Worm (Caenorhabditis elegans) whole organism, L1 larva: ENCODE data around the gene F48E8.8.

Experiments
- C16A3.4 ChIP-seq: fragments of 150-350 bp; optimal IDR thresholded peaks from 2 replicates; lab custom pipeline; 2014; ENCODE audit warnings: missing biosample characterization, missing genetic modification characterization
- C34B4.2 ChIP-seq: sonication (generic microtip); optimal IDR thresholded peaks from 2 replicates; lab custom pipeline; 2017; ENCODE audit warnings: mild to moderate bottlenecking, missing genetic modification characterization, missing compliant biosample characterization
- F16B12.6 ChIP-seq: fragments of 150-350 bp; optimal IDR thresholded peaks from 2 replicates; lab custom pipeline; 2014; ENCODE audit warnings: missing biosample characterization, missing genetic modification characterization
- Y116A8C.19 ChIP-seq: sonication (generic microtip); optimal IDR thresholded peaks from 2 replicates; lab custom pipeline; 2016; ENCODE audit warnings: missing compliant biosample characterization, missing genetic modification characterization, borderline replicate concordance
- aha-1 ChIP-seq: fragments of 150-350 bp; optimal IDR thresholded peaks from 2 replicates; lab custom pipeline; 2014; ENCODE audit warnings: missing biosample characterization, missing genetic modification characterization
- aly-2 ChIP-seq: fragments of 150-350 bp; optimal IDR thresholded peaks from 2 replicates; lab custom pipeline; 2014; ENCODE audit warnings: missing biosample characterization, missing genetic modification characterization
- blmp-1 ChIP-seq: fragments of 150-350 bp; optimal IDR thresholded peaks from 2 replicates; lab custom pipeline; 2014; ENCODE audit warnings: missing biosample characterization, missing genetic modification characterization
- ceh-88 ChIP-seq: fragments of 200-800 bp; sonication (Bioruptor generic); IDR thresholded peaks from 2 replicates; pipeline ENCODE4 v1.3.6; 2022; ENCODE audit warnings: missing genetic modification characterization, missing compliant biosample characterization
- dpl-1 ChIP-seq, 3 experiments: fragments of 150-350 bp in 2 of 3; sonication (generic microtip) in 1 of 3; optimal IDR thresholded peaks; 2 replicates each; lab custom pipeline; 2014 to 2017; ENCODE audit warnings: missing biosample characterization in 3 of 3, missing genetic modification characterization in 3 of 3, missing genetic modification reagents in 3 of 3
- egl-27 ChIP-seq, 2 experiments: fragments of 150-350 bp in 1 of 2; sonication (generic microtip); optimal IDR thresholded peaks; 3 replicates each; lab custom pipeline; 2017 to 2018; ENCODE audit warnings: missing biosample characterization in 2 of 2, missing genetic modification characterization in 2 of 2, missing genetic modification reagents in 2 of 2
- elt-3 ChIP-seq, 6 experiments: fragments of 150-350 bp in 1 of 6; sonication (generic microtip); optimal IDR thresholded peaks; 2 replicates each; lab custom pipeline; 2017 to 2018; ENCODE audit warnings: missing biosample characterization in 6 of 6, missing genetic modification characterization in 6 of 6, inconsistent platforms in 1 of 6
- grh-1 ChIP-seq: fragments of 200-800 bp; sonication (Bioruptor generic); IDR thresholded peaks from 2 replicates; pipeline ENCODE4 v1.3.6; 2022; ENCODE audit warnings: missing genetic modification reagents, missing genetic modification characterization, missing compliant biosample characterization
- hlh-17 ChIP-seq: fragments of 200-800 bp; sonication (Bioruptor generic); optimal IDR thresholded peaks from 2 replicates; lab custom pipeline; 2018; ENCODE audit warnings: missing genetic modification characterization, mild to moderate bottlenecking, missing compliant biosample characterization, moderate library complexity, borderline replicate concordance
- hlh-4 ChIP-seq: sonication (generic microtip); optimal IDR thresholded peaks from 2 replicates; lab custom pipeline; 2016; ENCODE audit warnings: mild to moderate bottlenecking, missing genetic modification characterization, missing compliant biosample characterization
- irx-1 ChIP-seq: sonication (generic microtip); optimal IDR thresholded peaks from 2 replicates; lab custom pipeline; 2016; ENCODE audit warnings: missing genetic modification characterization, missing compliant biosample characterization
- jun-1 ChIP-seq: fragments of 150-350 bp; optimal IDR thresholded peaks from 2 replicates; lab custom pipeline; 2014; ENCODE audit warnings: missing biosample characterization, missing genetic modification reagents, missing genetic modification characterization
- lin-14 ChIP-seq: fragments of 200-800 bp; sonication (Bioruptor generic); optimal IDR thresholded peaks from 2 replicates; lab custom pipeline; 2018; ENCODE audit warnings: mild to moderate bottlenecking, missing genetic modification characterization, moderate library complexity, missing compliant biosample characterization
- lin-15B ChIP-seq: fragments of 150-350 bp; sonication (generic microtip); optimal IDR thresholded peaks from 3 replicates; lab custom pipeline; 2014; ENCODE audit warnings: missing biosample characterization, missing genetic modification characterization
- lin-35 ChIP-seq, 2 experiments: fragments of 150-350 bp; optimal IDR thresholded peaks; 2 replicates each; lab custom pipeline; 2014; ENCODE audit warnings: missing biosample characterization in 2 of 2, missing genetic modification characterization in 2 of 2, missing genetic modification reagents in 2 of 2
- lin-39 ChIP-seq: fragments of 150-350 bp; optimal IDR thresholded peaks from 2 replicates; lab custom pipeline; 2014; ENCODE audit warnings: missing biosample characterization, missing genetic modification reagents, missing genetic modification characterization
- lsy-2 ChIP-seq, 2 experiments: fragments of 150-350 bp; optimal IDR thresholded peaks; 2 replicates each; lab custom pipeline; 2014; ENCODE audit warnings: missing biosample characterization in 2 of 2, missing genetic modification characterization in 2 of 2
- mef-2 ChIP-seq: fragments of 150-350 bp; optimal IDR thresholded peaks from 2 replicates; lab custom pipeline; 2014; ENCODE audit warnings: missing biosample characterization, missing genetic modification characterization
- mep-1 ChIP-seq: fragments of 150-350 bp; optimal IDR thresholded peaks from 2 replicates; lab custom pipeline; 2014; ENCODE audit warnings: missing biosample characterization, missing genetic modification characterization
- nhr-11 ChIP-seq: fragments of 150-350 bp; optimal IDR thresholded peaks from 2 replicates; lab custom pipeline; 2014; ENCODE audit warnings: missing biosample characterization, missing genetic modification characterization
- nhr-12 ChIP-seq: sonication (generic microtip); optimal IDR thresholded peaks from 2 replicates; lab custom pipeline; 2017; ENCODE audit warnings: missing biosample characterization, missing genetic modification characterization
- nhr-47 ChIP-seq: sonication (generic microtip); optimal IDR thresholded peaks from 2 replicates; lab custom pipeline; 2016; ENCODE audit warnings: mild to moderate bottlenecking, missing genetic modification characterization, moderate library complexity, missing compliant biosample characterization
- nhr-71 ChIP-seq: sonication (generic microtip); optimal IDR thresholded peaks from 2 replicates; lab custom pipeline; 2016; ENCODE audit warnings: mild to moderate bottlenecking, missing genetic modification characterization, moderate library complexity, missing compliant biosample characterization
- nhr-76 ChIP-seq: sonication (generic microtip); optimal IDR thresholded peaks from 2 replicates; lab custom pipeline; 2017; ENCODE audit warnings: missing biosample characterization, missing genetic modification characterization
- nhr-77 ChIP-seq: fragments of 150-350 bp; optimal IDR thresholded peaks from 2 replicates; lab custom pipeline; 2014; ENCODE audit warnings: missing biosample characterization, missing genetic modification characterization
- nhr-85 ChIP-seq: sonication (generic microtip); peaks from one replicate; lab custom pipeline; 2016; ENCODE audit warnings: missing genetic modification characterization, inconsistent platforms, missing compliant biosample characterization
- nhr-90 ChIP-seq: sonication (generic microtip); optimal IDR thresholded peaks from 2 replicates; lab custom pipeline; 2016; ENCODE audit warnings: mild to moderate bottlenecking, missing genetic modification characterization, missing compliant biosample characterization; ENCODE audit not compliant: poor library complexity
- pag-3 ChIP-seq: sonication (generic microtip); optimal IDR thresholded peaks from 2 replicates; lab custom pipeline; 2017; ENCODE audit warnings: missing genetic modification characterization, mild to moderate bottlenecking, missing compliant biosample characterization, antibody characterized with exemption, borderline replicate concordance; ENCODE audit not compliant: insufficient read depth
- pqm-1 ChIP-seq: sonication (generic microtip); optimal IDR thresholded peaks from 3 replicates; lab custom pipeline; 2017; ENCODE audit warnings: missing biosample characterization, missing genetic modification characterization
- rnt-1 ChIP-seq: sonication (generic microtip); optimal IDR thresholded peaks from 2 replicates; lab custom pipeline; 2016; ENCODE audit warnings: mild to moderate bottlenecking, missing genetic modification characterization, moderate library complexity, missing compliant biosample characterization
- snpc-4 ChIP-seq: fragments of 150-350 bp; optimal IDR thresholded peaks from 2 replicates; lab custom pipeline; 2014; ENCODE audit warnings: missing biosample characterization, missing genetic modification characterization
- snu-23 ChIP-seq: sonication (generic microtip); optimal IDR thresholded peaks from 2 replicates; lab custom pipeline; 2016; ENCODE audit warnings: missing genetic modification characterization, missing compliant biosample characterization
- unc-30 ChIP-seq: sonication (generic microtip); optimal IDR thresholded peaks from 2 replicates; lab custom pipeline; 2017; ENCODE audit warnings: missing biosample characterization, missing genetic modification characterization
- unc-62 ChIP-seq: fragments of 150-350 bp; optimal IDR thresholded peaks from 2 replicates; lab custom pipeline; 2014; ENCODE audit warnings: missing biosample characterization, missing genetic modification reagents, missing genetic modification characterization
- vab-15 ChIP-seq: sonication (generic microtip); optimal IDR thresholded peaks from 2 replicates; lab custom pipeline; 2017; ENCODE audit warnings: missing genotype, mild to moderate bottlenecking, missing genetic modification characterization, missing compliant biosample characterization
- zip-4 ChIP-seq: fragments of 200-800 bp; sonication (Bioruptor generic); optimal IDR thresholded peaks from 2 replicates; lab custom pipeline; 2018; ENCODE audit warnings: mild to moderate bottlenecking, missing genetic modification characterization, moderate library complexity, missing compliant biosample characterization
- ztf-11 ChIP-seq, 2 experiments: sonication (generic microtip); optimal IDR thresholded peaks; 2 replicates each; lab custom pipeline; 2016 to 2017; ENCODE audit warnings: missing genetic modification characterization in 2 of 2, missing biosample characterization in 1 of 2, missing compliant biosample characterization in 1 of 2
- ztf-4 ChIP-seq: fragments of 150-350 bp; optimal IDR thresholded peaks from 2 replicates; lab custom pipeline; 2014; ENCODE audit warnings: missing biosample characterization, missing genetic modification characterization

The F48E8.8 gene

ce11 chrIII:5442711-5443253, 6.8 kb downstream of the F48E8.8 start, which contains the start of the genes T24G10.2 and disl-2 (continued):
- no peak for TF ChIP-seq Y116A8C.19 (tag; lab: Kevin White, UChicago)
- TF ChIP-seq C34B4.2 (tag; lab: Kevin White, UChicago) = no peak
- peak; percentile 50 for TF ChIP-seq lin-14
- TF ChIP-seq snpc-4 (tag; lab: Kevin White, UChicago) = peak; percentile 21
- no peak for TF ChIP-seq hlh-17 (GFP tag; lab: Kevin White, UChicago)
- peak; percentile 25 for TF ChIP-seq irx-1
- no peak for TF ChIP-seq aha-1 (tag; lab: Kevin White, UChicago)
- no peak for TF ChIP-seq nhr-12 (tag; lab: Kevin White, UChicago)
- no peak for TF ChIP-seq zip-4 (GFP tag; lab: Kevin White, UChicago)
- no peak for TF ChIP-seq ceh-88 (GFP tag; lab: Robert Waterston, UW)
- no peak for TF ChIP-seq aly-2 (tag; lab: Kevin White, UChicago)
- no peak for TF ChIP-seq unc-30 (tag; lab: Kevin White, UChicago)
- no peak for TF ChIP-seq mef-2
- TF ChIP-seq hlh-4 (tag; lab: Kevin White, UChicago) = no peak
- TF ChIP-seq lsy-2 (tag; optimal IDR thresholded peaks at IDR 0.05; lab: Kevin White, UChicago) = peak; percentile 97 to 99
- TF ChIP-seq nhr-90 (tag; lab: Kevin White, UChicago) = no peak
- TF ChIP-seq pqm-1 (tag; lab: Kevin White, UChicago) = no peak
- peak; percentile 6 for TF ChIP-seq vab-15
- no peak for TF ChIP-seq ztf-4
- no peak for TF ChIP-seq pag-3 (tag; lab: Kevin White, UChicago)
- peak; percentile 77 for TF ChIP-seq snu-23
- peak; percentile 3 for TF ChIP-seq lin-39 (tag; lab: Kevin White, UChicago)
- peak; percentile 62 to 78 for TF ChIP-seq lin-35 (GFP tag; optimal IDR thresholded peaks at IDR 0.05; lab: Kevin White, UChicago)
- TF ChIP-seq blmp-1 (tag; lab: Kevin White, UChicago) = peak; percentile 63
- peak; percentile 29 for TF ChIP-seq rnt-1 (tag; lab: Kevin White, UChicago)
- TF ChIP-seq nhr-76 (tag; lab: Kevin White, UChicago) = no peak
- peak; percentile 74 for TF ChIP-seq C16A3.4 (tag; lab: Kevin White, UChicago)
- no peak for TF ChIP-seq ztf-11 (tag; optimal IDR thresholded peaks at IDR 0.05; lab: Kevin White, UChicago)
- peak; percentile 78 for TF ChIP-seq mep-1 (tag; lab: Kevin White, UChicago)
- no peak for TF ChIP-seq nhr-11 (tag; lab: Kevin White, UChicago)
- peak; percentile 12 for TF ChIP-seq jun-1
- no peak for TF ChIP-seq egl-27 (tag; optimal IDR thresholded peaks at IDR 0.05; lab: Kevin White, UChicago)
- TF ChIP-seq dpl-1 (GFP tag; optimal IDR thresholded peaks at IDR 0.05; lab: Kevin White, UChicago) = peak; percentile 63 to 78 (median 70)
- peak; percentile 39 for TF ChIP-seq lin-15B (tag; lab: Kevin White, UChicago)
- no peak for TF ChIP-seq grh-1 (GFP tag; lab: Robert Waterston, UW)
- TF ChIP-seq nhr-77 = peak; percentile 9
- peak; percentile 63 for TF ChIP-seq nhr-85 (tag; lab: Kevin White, UChicago)
- TF ChIP-seq F16B12.6 (tag; lab: Kevin White, UChicago) = peak; percentile 90

- TF ChIP-seq nhr-71 = no peak
These were observed 9.1 kb downstream of the F48E8.8 start, which contains the start of gene W03A5.6 for ce11 chrIII:5440540-5440939. Gene W03A5.6 (minus strand): TSS chrIII:5440640.

- TF ChIP-seq elt-3 (tag; optimal IDR thresholded peaks at IDR 0.05; lab: Kevin White, UChicago) (peak in 1 of 6 experiments; percentile 1), unc-62 (GFP tag; lab: Kevin White, UChicago) (no peak), nhr-47 (tag; lab: Kevin White, UChicago) (no peak)
These were observed 11.5 kb downstream of the F48E8.8 start for ce11 chrIII:5438064-5438463.
